Fruit fly (Drosophila melanogaster): ENCODE measurements around the gene Imp.

- TF ChIP-seq CG5204 (GFP tag; optimal IDR thresholded peaks at IDR 0.05): no peak
- TF ChIP-seq CG14711 (tag; optimal IDR thresholded peaks at IDR 0.05): no peak
- no peak for TF ChIP-seq CG1620 (GFP tag; optimal IDR thresholded peaks at IDR 0.05)
- TF ChIP-seq Clk (GFP tag; optimal IDR thresholded peaks at IDR 0.05): no peak
- TF ChIP-seq tj (GFP tag; optimal IDR thresholded peaks at IDR 0.05): no peak
- no peak for TF ChIP-seq CG7101 (tag; optimal IDR thresholded peaks at IDR 0.05)
These were observed 23.2 kb upstream of the Imp start, which contains the start of gene Pgls for dm6 chrX:10847436-10847446.

Measured in whole organism, adult.